Worm (Caenorhabditis elegans): ENCODE results near the gene H23N18.5.

The H23N18.5 gene

ce11 chrV:4891305-4891704 lies 20.9 kb downstream of the H23N18.5 start (continued):
- TF ChIP-seq attf-6 (GFP tag; IDR thresholded peaks at IDR 0.05) (peak; percentile 70; the same call in 1 of the 2 replicates), hmg-1.2 (GFP tag; IDR thresholded peaks at IDR 0.05) (no peak), F10E7.11 (tag; optimal IDR thresholded peaks at IDR 0.05) (no peak), T07F8.4 (tag; optimal IDR thresholded peaks at IDR 0.05) (no peak), rcor-1 (GFP tag; IDR thresholded peaks at IDR 0.05) (peak; percentile 52; the same call in 1 of the 2 replicates), snpc-4 (GFP tag; optimal IDR thresholded peaks at IDR 0.05) (no peak), snpc-4 (tag; optimal IDR thresholded peaks at IDR 0.05) (peak in 2 of 4 experiments; percentile 6 to 31), mel-28 (tag; optimal IDR thresholded peaks at IDR 0.05; ENCODE audit: borderline replicate concordance) (no peak), ceh-27 (GFP tag; optimal IDR thresholded peaks at IDR 0.05) (no peak), nhr-90 (tag; optimal IDR thresholded peaks at IDR 0.05) (no peak), lin-35 (GFP tag; optimal IDR thresholded peaks at IDR 0.05) (peak in 1 of 3 experiments; percentile 7), efl-1 (GFP tag; optimal IDR thresholded peaks at IDR 0.05) (peak; percentile 38), let-526 (GFP tag; IDR thresholded peaks at IDR 0.05) (no peak), F57C9.4 (tag; optimal IDR thresholded peaks at IDR 0.05) (no peak), sdz-38 (tag; optimal IDR thresholded peaks at IDR 0.05) (no peak), Y79H2A.3 (GFP tag; conservative IDR thresholded peaks at IDR 0.05) (peak; percentile 85; the same call in 1 of the 2 replicates), hsf-1 (GFP tag; IDR thresholded peaks at IDR 0.05) (peak; percentile 77), egl-18 (GFP tag; IDR thresholded peaks at IDR 0.05) (no peak), ceh-91 (GFP tag; IDR thresholded peaks at IDR 0.05) (no peak), atf-7 (tag; optimal IDR thresholded peaks at IDR 0.05) (no peak), die-1 (tag; optimal IDR thresholded peaks at IDR 0.05) (peak; percentile 16), hlh-12 (tag; optimal IDR thresholded peaks at IDR 0.05) (no peak), sptf-2 (GFP tag; optimal IDR thresholded peaks at IDR 0.05) (no peak), egl-44 (GFP tag; IDR thresholded peaks at IDR 0.05) (no peak), attf-5 (GFP tag; optimal IDR thresholded peaks at IDR 0.05) (no peak), ztf-26 (tag; optimal IDR thresholded peaks at IDR 0.05) (no peak), lin-26 (GFP tag; IDR thresholded peaks at IDR 0.05) (peak; percentile 63; the same call in 1 of the 2 replicates), hrde-1 (tag; optimal IDR thresholded peaks at IDR 0.05; ENCODE audit: borderline replicate concordance) (peak; percentile 70), fkh-3 (tag; optimal IDR thresholded peaks at IDR 0.05) (no peak), zfh-2 (GFP tag; conservative IDR thresholded peaks at IDR 0.05) (no peak), dpl-1 (GFP tag; optimal IDR thresholded peaks at IDR 0.05) (no peak), madf-3 (GFP tag; IDR thresholded peaks at IDR 0.05) (peak; percentile 81), madf-6 (GFP tag; IDR thresholded peaks at IDR 0.05) (peak; percentile 84), ceh-58 (GFP tag; IDR thresholded peaks at IDR 0.05) (0 out of 2 replicates have a peak, but pooled peaks have one; percentile 15), F23B12.7 (tag; optimal IDR thresholded peaks at IDR 0.05; ENCODE audit: insufficient read depth) (no peak), egrh-3 (GFP tag; IDR thresholded peaks at IDR 0.05) (no peak), K11D2.4 (GFP tag; IDR thresholded peaks at IDR 0.05) (no peak), cebp-2 (GFP tag; IDR thresholded peaks at IDR 0.05) (0 out of 2 replicates have a peak, but pooled peaks have one; percentile 74), ztf-22 (GFP tag; optimal IDR thresholded peaks at IDR 0.05) (no peak), bed-2 (GFP tag; IDR thresholded peaks at IDR 0.05) (no peak), dpff-1 (tag; optimal IDR thresholded peaks at IDR 0.05) (no peak), C06A6.2 (GFP tag; conservative IDR thresholded peaks at IDR 0.05) (no peak), xnd-1 (tag; optimal IDR thresholded peaks at IDR 0.05) (peak; percentile 74), F55B11.4 (tag; optimal IDR thresholded peaks at IDR 0.05; ENCODE audit: borderline replicate concordance, insufficient read depth) (no peak), T26A5.8 (tag; optimal IDR thresholded peaks at IDR 0.05) (no peak), nhr-120 (GFP tag; IDR thresholded peaks at IDR 0.05) (no peak), K12H6.12 (tag; optimal IDR thresholded peaks at IDR 0.05) (no peak), F52B5.7 (tag; optimal IDR thresholded peaks at IDR 0.05) (no peak), ztf-18 (tag; optimal IDR thresholded peaks at IDR 0.05) (no peak)

Measured in whole organism, young adult.